Fruit fly (Drosophila melanogaster) whole organism, embryonic: Measurements from ENCODE around the gene Rai1.
A peak's percentile ranks its signal among the peaks of the same experiment; 100 is the strongest.

Source experiments
- Atf-2 ChIP-seq: fragments of 200-800 bp; sonication (Bioruptor generic); optimal IDR thresholded peaks from 2 replicates; lab custom pipeline; 2016; ENCODE audit warnings: missing biosample characterization, missing genetic modification characterization
- Bteb2 ChIP-seq: fragments of 200-800 bp; sonication (Bioruptor generic); optimal IDR thresholded peaks from 2 replicates; lab custom pipeline; 2016; ENCODE audit warnings: missing biosample characterization, missing genetic modification characterization
- CG10209 ChIP-seq: fragments of 200-800 bp; sonication (Bioruptor generic); optimal IDR thresholded peaks from 3 replicates; lab custom pipeline; 2017; ENCODE audit warnings: missing biosample characterization, mild to moderate bottlenecking, missing genetic modification characterization, missing genetic modification reagents
- CG12071 ChIP-seq: fragments of 200-800 bp; sonication (Bioruptor generic); optimal IDR thresholded peaks from 3 replicates; lab custom pipeline; 2018; ENCODE audit warnings: missing biosample characterization, mild to moderate bottlenecking, missing genetic modification characterization
- CG12942 ChIP-seq: fragments of 200-800 bp; sonication (Bioruptor generic); optimal IDR thresholded peaks from 3 replicates; lab custom pipeline; 2016; ENCODE audit warnings: missing biosample characterization, missing genetic modification characterization
- CG14710 ChIP-seq: fragments of 200-800 bp; sonication (Bioruptor generic); optimal IDR thresholded peaks from 3 replicates; lab custom pipeline; 2019; ENCODE audit warnings: missing biosample characterization, mild to moderate bottlenecking, missing genetic modification characterization, moderate library complexity
- CG17359 ChIP-seq: fragments of 200-800 bp; sonication (Bioruptor generic); optimal IDR thresholded peaks from 3 replicates; lab custom pipeline; 2018; ENCODE audit warnings: missing biosample characterization, mild to moderate bottlenecking, missing genetic modification characterization, moderate library complexity
- CG17829 ChIP-seq: fragments of 200-800 bp; optimal IDR thresholded peaks from 2 replicates; lab custom pipeline; 2019; ENCODE audit warnings: missing biosample characterization, mild to moderate bottlenecking, missing genetic modification characterization, moderate library complexity
- CG18262 ChIP-seq: fragments of 200-800 bp; optimal IDR thresholded peaks from 3 replicates; lab custom pipeline; 2019; ENCODE audit warnings: missing biosample characterization, mild to moderate bottlenecking, missing genetic modification characterization, moderate library complexity
- CG2875 ChIP-seq: fragments of 200-800 bp; sonication (Bioruptor generic); optimal IDR thresholded peaks from 2 replicates; lab custom pipeline; 2017; ENCODE audit warnings: missing biosample characterization, mild to moderate bottlenecking, missing genetic modification characterization, missing genetic modification reagents
- CG3407 ChIP-seq: fragments of 200-800 bp; sonication (Bioruptor generic); optimal IDR thresholded peaks from 2 replicates; lab custom pipeline; 2018; ENCODE audit warnings: missing biosample characterization, mild to moderate bottlenecking, missing genetic modification characterization
- CG3726 ChIP-seq: fragments of 200-800 bp; sonication (Bioruptor generic); IDR thresholded peaks from 3 replicates; pipeline ENCODE4, ENCODE4 v1.3.6; 2022; ENCODE audit warnings: missing biosample characterization, missing genetic modification characterization
- CG3847 ChIP-seq: fragments of 200-800 bp; sonication (Bioruptor generic); IDR thresholded peaks from 2 replicates; pipeline ENCODE4 v1.3.6; 2022; ENCODE audit warnings: missing biosample characterization, missing genetic modification characterization
- CG6689 ChIP-seq: fragments of 200-800 bp; sonication (Bioruptor generic); IDR thresholded peaks from 2 replicates; pipeline ENCODE4 v1.3.6; 2022; ENCODE audit warnings: missing biosample characterization, missing genetic modification characterization
- CG7357 ChIP-seq: fragments of 200-800 bp; sonication (Bioruptor generic); IDR thresholded peaks from 3 replicates; pipeline ENCODE4 v1.3.6; 2022; ENCODE audit warnings: missing biosample characterization, missing genetic modification characterization
- CG7839 ChIP-seq: fragments of 200-800 bp; sonication (Bioruptor generic); optimal IDR thresholded peaks from 3 replicates; lab custom pipeline; 2018; ENCODE audit warnings: missing biosample characterization, mild to moderate bottlenecking, missing genetic modification characterization, moderate library complexity
- CG9932 ChIP-seq: fragments of 200-800 bp; sonication (Bioruptor generic); IDR thresholded peaks from 2 replicates; pipeline ENCODE4 v1.3.6; 2022; ENCODE audit warnings: missing biosample characterization, missing genetic modification characterization
- D19B ChIP-seq: fragments of 200-800 bp; sonication (Bioruptor generic); optimal IDR thresholded peaks from 2 replicates; lab custom pipeline; 2017; ENCODE audit warnings: missing biosample characterization, mild to moderate bottlenecking, missing genetic modification characterization
- Eip74EF ChIP-seq, 2 experiments: fragments of 200-800 bp in 1 of 2; fragments of >200 bp in 1 of 2; sonication (Bioruptor generic) in 1 of 2; optimal IDR thresholded peaks; 2 replicates each; lab custom pipeline; 2017 to 2019; ENCODE audit warnings: missing biosample characterization in 2 of 2, missing genetic modification characterization in 2 of 2, mild to moderate bottlenecking in 1 of 2, moderate library complexity in 1 of 2
- Fer1 ChIP-seq: fragments of 200-800 bp; sonication (Bioruptor generic); optimal IDR thresholded peaks from 2 replicates; lab custom pipeline; 2017; ENCODE audit warnings: missing biosample characterization, mild to moderate bottlenecking, missing genetic modification characterization
- GATAe ChIP-seq: fragments of 200-800 bp; sonication (Bioruptor generic); conservative IDR thresholded peaks from 2 replicates; pipeline ENCODE4 v1.3.6; 2022; ENCODE audit warnings: missing biosample characterization, missing genetic modification characterization
- Hsf ChIP-seq: fragments of 200-800 bp; sonication (Bioruptor generic); optimal IDR thresholded peaks from 3 replicates; lab custom pipeline; 2016; ENCODE audit warnings: missing biosample characterization, missing genetic modification characterization
- Med ChIP-seq: fragments of 200-800 bp; sonication (Bioruptor generic); peaks from one replicate; lab custom pipeline; 2016; ENCODE audit warnings: missing biosample characterization, missing genetic modification characterization, mild to moderate bottlenecking, inconsistent platforms, moderate library complexity
- NFAT ChIP-seq: fragments of 200-800 bp; sonication (Bioruptor generic); IDR thresholded peaks from 2 replicates; pipeline ENCODE4 v1.3.6; 2022; ENCODE audit warnings: missing biosample characterization, missing genetic modification characterization
- Neu2 ChIP-seq: fragments of 200-800 bp; sonication (Bioruptor generic); optimal IDR thresholded peaks from 3 replicates; lab custom pipeline; 2016; ENCODE audit warnings: missing biosample characterization, missing genetic modification characterization, borderline replicate concordance
- Nf-YB ChIP-seq: fragments of 200-800 bp; sonication (Bioruptor generic); optimal IDR thresholded peaks from 3 replicates; lab custom pipeline; 2019; ENCODE audit warnings: missing biosample characterization, mild to moderate bottlenecking, missing genetic modification characterization, moderate library complexity
- NfI ChIP-seq: fragments of 200-800 bp; sonication (Bioruptor generic); optimal IDR thresholded peaks from 3 replicates; lab custom pipeline; 2018; ENCODE audit warnings: missing biosample characterization, mild to moderate bottlenecking, missing genetic modification characterization, moderate library complexity
- Oli ChIP-seq: fragments of 200-800 bp; sonication (Bioruptor generic); optimal IDR thresholded peaks from 2 replicates; lab custom pipeline; 2018; ENCODE audit warnings: missing biosample characterization, mild to moderate bottlenecking, missing genetic modification characterization, moderate library complexity
- PHDP ChIP-seq: fragments of 200-800 bp; sonication (Bioruptor generic); optimal IDR thresholded peaks from 3 replicates; lab custom pipeline; 2018; ENCODE audit warnings: missing biosample characterization, mild to moderate bottlenecking, missing genetic modification characterization, moderate library complexity
- Sox102F ChIP-seq: fragments of 200-800 bp; sonication (Bioruptor generic); optimal IDR thresholded peaks from 2 replicates; lab custom pipeline; 2018; ENCODE audit warnings: missing biosample characterization, mild to moderate bottlenecking, missing genetic modification characterization, moderate library complexity
- Xrp1 ChIP-seq: fragments of 200-800 bp; sonication (Bioruptor generic); IDR thresholded peaks from 2 replicates; pipeline ENCODE4 v1.3.6; 2022; ENCODE audit warnings: missing biosample characterization, missing genetic modification characterization
- bcd ChIP-seq: fragments of 200-800 bp; sonication (Bioruptor generic); optimal IDR thresholded peaks from 2 replicates; lab custom pipeline; 2017; ENCODE audit warnings: missing biosample characterization, mild to moderate bottlenecking, missing genetic modification characterization
- da ChIP-seq: fragments of 200-800 bp; sonication (Bioruptor generic); optimal IDR thresholded peaks from 2 replicates; lab custom pipeline; 2016; ENCODE audit warnings: missing biosample characterization, missing genetic modification characterization
- dysf ChIP-seq: fragments of 200-800 bp; sonication (Bioruptor generic); IDR thresholded peaks from 3 replicates; pipeline ENCODE4 v1.3.6; 2022; ENCODE audit warnings: missing biosample characterization, missing genetic modification characterization
- ewg ChIP-seq: fragments of 200-800 bp; sonication (Bioruptor generic); optimal IDR thresholded peaks from 3 replicates; lab custom pipeline; 2017; ENCODE audit warnings: mild to moderate bottlenecking, missing biosample characterization, missing genetic modification reagents, missing genetic modification characterization
- gcm ChIP-seq: fragments of 200-800 bp; sonication (Bioruptor generic); optimal IDR thresholded peaks from 2 replicates; lab custom pipeline; 2019; ENCODE audit warnings: missing biosample characterization, mild to moderate bottlenecking, missing genetic modification characterization, moderate library complexity
- gem ChIP-seq: fragments of 200-800 bp; sonication (Bioruptor generic); optimal IDR thresholded peaks from 2 replicates; lab custom pipeline; 2019; ENCODE audit warnings: missing biosample characterization, mild to moderate bottlenecking, missing genetic modification characterization, moderate library complexity
- hkb ChIP-seq, 2 experiments: fragments of 200-800 bp in 1 of 2; fragments of >200 bp in 1 of 2; sonication (Bioruptor generic) in 1 of 2; IDR thresholded peaks in 1 of 2; optimal IDR thresholded peaks in 1 of 2; 2 replicates each; pipeline versions ENCODE4 v1.3.6 to Lab custom; 2017 to 2022; ENCODE audit warnings: missing biosample characterization in 1 of 2, missing genetic modification characterization in 1 of 2
- kay ChIP-seq: fragments of 200-800 bp; sonication (Bioruptor generic); optimal IDR thresholded peaks from 2 replicates; lab custom pipeline; 2016; ENCODE audit warnings: missing biosample characterization, missing genetic modification characterization
- lab ChIP-seq: fragments of 200-800 bp; sonication (Bioruptor generic); optimal IDR thresholded peaks from 3 replicates; lab custom pipeline; 2017; ENCODE audit warnings: missing biosample characterization, missing genetic modification characterization, mild to moderate bottlenecking, moderate library complexity, missing genetic modification reagents
- row ChIP-seq: fragments of 200-800 bp; sonication (Bioruptor generic); IDR thresholded peaks from 3 replicates; pipeline ENCODE4 v1.3.6; 2022; ENCODE audit warnings: missing biosample characterization, missing genetic modification characterization
- sd ChIP-seq: fragments of 200-800 bp; sonication (Bioruptor generic); optimal IDR thresholded peaks from 3 replicates; lab custom pipeline; 2018; ENCODE audit warnings: missing biosample characterization, mild to moderate bottlenecking, missing genetic modification characterization, moderate library complexity
- sens ChIP-seq: fragments of 200-800 bp; sonication (Bioruptor generic); peaks from one replicate; lab custom pipeline; 2016; ENCODE audit warnings: missing biosample characterization, missing genetic modification characterization
- seq ChIP-seq: fragments of 200-800 bp; sonication (Bioruptor generic); IDR thresholded peaks from 2 replicates; pipeline ENCODE4 v1.3.6; 2022; ENCODE audit warnings: missing biosample characterization, missing genetic modification characterization
- shn ChIP-seq: fragments of 200-800 bp; sonication (Bioruptor generic); optimal IDR thresholded peaks from 3 replicates; lab custom pipeline; 2016; ENCODE audit warnings: missing biosample characterization, missing genetic modification characterization
- so ChIP-seq: fragments of 200-800 bp; sonication (Bioruptor generic); IDR thresholded peaks from 3 replicates; pipeline ENCODE4 v1.3.6; 2022; ENCODE audit warnings: missing biosample characterization, missing genetic modification characterization
- ttk ChIP-seq: fragments of 200-800 bp; sonication (Bioruptor generic); IDR thresholded peaks from 2 replicates; pipeline ENCODE4 v2.1.2; 2022; ENCODE audit warnings: missing biosample characterization, missing genetic modification characterization
- wdn ChIP-seq: fragments of 200-800 bp; sonication (Bioruptor generic); IDR thresholded peaks from 2 replicates; pipeline ENCODE4 v1.3.6; 2022; ENCODE audit warnings: missing biosample characterization, missing genetic modification characterization
- wor ChIP-seq: fragments of 200-800 bp; sonication (Bioruptor generic); IDR thresholded peaks from 2 replicates; pipeline ENCODE4 v1.3.6; 2022; ENCODE audit warnings: missing biosample characterization, missing genetic modification characterization

The Rai1 gene

DNA sequence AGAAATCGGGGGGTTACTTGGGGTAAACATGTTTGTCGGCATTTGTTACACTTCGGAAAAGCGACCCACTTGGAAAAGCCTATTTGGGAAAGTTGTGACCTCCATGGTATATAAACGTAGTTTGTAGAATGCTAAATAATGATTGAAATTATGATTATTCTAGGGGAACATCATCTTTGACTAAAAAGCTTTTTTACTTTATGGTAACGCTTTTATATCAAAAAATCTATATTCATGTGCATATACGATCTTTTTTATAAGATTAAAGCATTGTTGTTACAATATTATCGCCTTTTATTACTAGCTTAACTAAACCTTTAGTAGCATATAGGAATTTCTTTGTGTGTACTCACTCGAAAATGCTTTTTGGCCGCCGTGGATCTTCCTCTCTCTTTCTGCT, 31.1 kb upstream of the Rai1 start:
- TF ChIP-seq Neu2 (GFP tag; lab: Kevin White, UChicago) (no peak), NFAT (GFP tag; lab: Robert Waterston, UW) (no peak), Fer1 (GFP tag; lab: Kevin White, UChicago) (peak; percentile 35), Bteb2 (GFP tag; lab: Kevin White, UChicago) (peak; percentile 39), sens (peak; percentile 87), da (GFP tag; lab: Kevin White, UChicago) (no peak), gem (tag; lab: Kevin White, UChicago) (peak; percentile 77), shn (GFP tag; lab: Kevin White, UChicago) (peak; percentile 31), CG12071 (no peak), kay (peak; percentile 17), sd (peak; percentile 6), PHDP (tag; lab: Kevin White, UChicago) (peak; percentile 68), D19B (GFP tag; lab: Kevin White, UChicago) (no peak), CG3407 (GFP tag; lab: Kevin White, UChicago) (peak; percentile 8), wor (peak; percentile 33; the same call in 1 of the 2 replicates), NfI (GFP tag; lab: Kevin White, UChicago) (peak; percentile 31), Nf-YB (GFP tag; lab: Kevin White, UChicago) (no peak), CG9932 (0 out of 2 replicates have a peak, but pooled peaks have one; percentile 16), Xrp1 (GFP tag; lab: Robert Waterston, UW) (0 out of 2 replicates have a peak, but pooled peaks have one; percentile 25), CG12942 (GFP tag; lab: Kevin White, UChicago) (peak; percentile 13), CG17359 (tag; lab: Kevin White, UChicago) (peak; percentile 13), CG2875 (no peak), CG17829 (tag; lab: Kevin White, UChicago) (peak; percentile 47), gcm (GFP tag; lab: Kevin White, UChicago) (peak; percentile 42), wdn (no peak), GATAe (GFP tag; lab: Robert Waterston, UW) (no peak), Med (peak; percentile 81), Eip74EF (GFP tag; optimal IDR thresholded peaks at IDR 0.05; lab: Kevin White, UChicago) (peak in 1 of 2 experiments; percentile 51), CG3847 (GFP tag; lab: Robert Waterston, UW) (peak; percentile 24; the same call in 1 of the 2 replicates), bcd (peak; percentile 15), Oli (tag; lab: Kevin White, UChicago) (peak; percentile 72), Sox102F (GFP tag; lab: Kevin White, UChicago) (peak; percentile 53), dysf (GFP tag; lab: Robert Waterston, UW) (peak; percentile 56; the same call in 1 of the 3 replicates), CG10209 (GFP tag; lab: Kevin White, UChicago) (peak; percentile 38), CG7839 (tag; lab: Kevin White, UChicago) (peak; percentile 75), row (peak; percentile 57), CG14710 (tag; lab: Kevin White, UChicago) (no peak), Atf-2 (GFP tag; lab: Kevin White, UChicago) (peak; percentile 18), ewg (GFP tag; lab: Kevin White, UChicago) (peak; percentile 45), CG6689 (GFP tag; lab: Robert Waterston, UW) (peak; percentile 55), CG18262 (tag; lab: Kevin White, UChicago) (peak; percentile 69), CG3726 (GFP tag; lab: Robert Waterston, UW) (no peak), CG7357 (GFP tag; lab: Robert Waterston, UW) (0 out of 3 replicates have a peak, but pooled peaks have one; percentile 32), lab (GFP tag; lab: Kevin White, UChicago) (peak; percentile 26), so (GFP tag; lab: Robert Waterston, UW) (peak; percentile 41; the same call in 1 of the 3 replicates), hkb (optimal IDR thresholded peaks at IDR 0.05; lab: Kevin White, UChicago) (no peak), hkb (GFP tag; IDR thresholded peaks at IDR 0.05; lab: Robert Waterston, UW) (0 out of 2 replicates have a peak, but pooled peaks have one; percentile 32), Hsf (peak; percentile 12), ttk (peak; percentile 44; the same call in 1 of the 2 replicates), seq (GFP tag; lab: Robert Waterston, UW) (0 out of 2 replicates have a peak, but pooled peaks have one; percentile 17)
